Fruit fly (Drosophila melanogaster): ENCODE data around the gene CG9044.

- no peak for TF ChIP-seq CTCF (optimal IDR thresholded peaks at IDR 0.05)
- TF ChIP-seq CG8478 (optimal IDR thresholded peaks at IDR 0.05) = no peak
Observed at dm6 chr2L:5963251-5963650, 14.0 kb downstream of the CG9044 start.

Data from S2 (cell line).